Worm (Caenorhabditis elegans) whole organism, L4 larva: ENCODE measurements around the gene W06A7.2.

ENCODE experiments used
- F49E8.2 ChIP-seq: sonication (generic microtip); optimal IDR thresholded peaks from 2 replicates; lab custom pipeline; 2016; ENCODE audit warnings: missing compliant biosample characterization, mild to moderate bottlenecking, missing genetic modification characterization, borderline replicate concordance
- T26A8.4 ChIP-seq: fragments of 200-800 bp; sonication (Bioruptor generic); IDR thresholded peaks from 2 replicates; pipeline ENCODE4 v1.3.6; 2022; ENCODE audit warnings: missing genetic modification characterization, missing compliant biosample characterization
- Y48G9A.11 ChIP-seq: fragments of 200-800 bp; sonication (Bioruptor generic); IDR thresholded peaks from 2 replicates; pipeline ENCODE4 v1.3.6; 2022; ENCODE audit warnings: missing genetic modification reagents, missing genetic modification characterization, missing compliant biosample characterization
- Y75B8A.6 ChIP-seq: fragments of 200-800 bp; sonication (Bioruptor generic); IDR thresholded peaks from 2 replicates; pipeline ENCODE4 v1.3.6; 2022; ENCODE audit warnings: missing genetic modification reagents, missing genetic modification characterization, missing compliant biosample characterization
- aha-1 ChIP-seq: fragments of 150-350 bp; peaks from one replicate; lab custom pipeline; 2014; ENCODE audit warnings: missing biosample characterization, missing genetic modification characterization
- aly-2 ChIP-seq: sonication (generic microtip); optimal IDR thresholded peaks from 2 replicates; lab custom pipeline; 2018; ENCODE audit warnings: missing biosample characterization, missing genetic modification characterization
- attf-4 ChIP-seq: sonication (generic microtip); optimal IDR thresholded peaks from 3 replicates; lab custom pipeline; 2017; ENCODE audit warnings: missing biosample characterization, missing genetic modification characterization
- ceh-20 ChIP-seq: fragments of 200-800 bp; sonication (Bioruptor generic); IDR thresholded peaks from 2 replicates; pipeline ENCODE4 v1.3.6; 2022; ENCODE audit warnings: missing genetic modification reagents, missing genetic modification characterization, missing compliant biosample characterization
- ceh-28 ChIP-seq: fragments of 150-350 bp; optimal IDR thresholded peaks from 2 replicates; lab custom pipeline; 2014; ENCODE audit warnings: missing biosample characterization, missing genetic modification reagents, missing genetic modification characterization
- ceh-32 ChIP-seq: sonication (generic microtip); optimal IDR thresholded peaks from 2 replicates; lab custom pipeline; 2016; ENCODE audit warnings: mild to moderate bottlenecking, missing genetic modification characterization, missing compliant biosample characterization; ENCODE audit not compliant: poor library complexity
- ceh-62 ChIP-seq: sonication (generic microtip); optimal IDR thresholded peaks from 2 replicates; lab custom pipeline; 2017; ENCODE audit warnings: missing biosample characterization, missing genetic modification characterization
- ceh-82 ChIP-seq: sonication (generic microtip); optimal IDR thresholded peaks from 2 replicates; lab custom pipeline; 2017; ENCODE audit warnings: missing biosample characterization, missing genetic modification characterization
- cey-2 ChIP-seq: sonication (generic microtip); optimal IDR thresholded peaks from 3 replicates; lab custom pipeline; 2017; ENCODE audit warnings: missing genetic modification characterization, mild to moderate bottlenecking, missing compliant biosample characterization, antibody characterized with exemption, borderline replicate concordance; ENCODE audit not compliant: insufficient read depth
- daf-12 ChIP-seq: fragments of 150-350 bp; optimal IDR thresholded peaks from 2 replicates; lab custom pipeline; 2014; ENCODE audit warnings: missing biosample characterization, missing genetic modification reagents, missing genetic modification characterization
- daf-16 ChIP-seq, 3 experiments: sonication (generic microtip); optimal IDR thresholded peaks; 2 replicates each; lab custom pipeline; 2016 to 2017; ENCODE audit warnings: missing genetic modification characterization in 3 of 3, missing genetic modification reagents in 3 of 3, mild to moderate bottlenecking in 2 of 3, missing compliant biosample characterization in 2 of 3, missing biosample characterization in 1 of 3, moderate library complexity in 1 of 3
- daf-19 ChIP-seq: fragments of 200-800 bp; sonication (Bioruptor generic); conservative IDR thresholded peaks from 2 replicates; pipeline ENCODE4 v1.3.6; 2022; ENCODE audit warnings: missing genetic modification characterization, missing compliant biosample characterization
- daf-8 ChIP-seq: fragments of 200-800 bp; sonication (Bioruptor generic); IDR thresholded peaks from 2 replicates; pipeline ENCODE4 v1.3.6; 2022; ENCODE audit warnings: missing genetic modification characterization, missing compliant biosample characterization
- dmd-8 ChIP-seq: fragments of 200-800 bp; sonication (Bioruptor generic); IDR thresholded peaks from 2 replicates; pipeline ENCODE4 v1.3.6; 2022; ENCODE audit warnings: missing genetic modification characterization, missing compliant biosample characterization
- dmd-9 ChIP-seq: fragments of 200-800 bp; sonication (Bioruptor generic); IDR thresholded peaks from 2 replicates; pipeline ENCODE4 v1.3.6; 2022; ENCODE audit warnings: missing genetic modification reagents, missing genetic modification characterization, missing compliant biosample characterization
- dve-1 ChIP-seq: sonication (generic microtip); optimal IDR thresholded peaks from 2 replicates; lab custom pipeline; 2017; ENCODE audit warnings: antibody characterized with exemption, mild to moderate bottlenecking, missing genetic modification characterization, missing compliant biosample characterization; ENCODE audit not compliant: insufficient read depth
- gei-8 ChIP-seq: fragments of 200-800 bp; sonication (Bioruptor generic); optimal IDR thresholded peaks from 2 replicates; lab custom pipeline; 2018; ENCODE audit warnings: mild to moderate bottlenecking, missing genetic modification characterization, missing compliant biosample characterization
- hif-1 ChIP-seq, 2 experiments: sonication (generic microtip); optimal IDR thresholded peaks; 2 replicates each; lab custom pipeline; 2016 to 2017; ENCODE audit warnings: missing compliant biosample characterization in 2 of 2, missing genetic modification characterization in 2 of 2, missing genetic modification reagents in 2 of 2, missing genotype in 2 of 2, mild to moderate bottlenecking in 1 of 2
- hmg-1.1 ChIP-seq: fragments of 200-800 bp; sonication (Bioruptor generic); IDR thresholded peaks from 2 replicates; pipeline ENCODE4 v1.3.6; 2022; ENCODE audit warnings: missing genetic modification reagents, missing genetic modification characterization, missing compliant biosample characterization
- jun-1 ChIP-seq: fragments of 150-350 bp; optimal IDR thresholded peaks from 2 replicates; lab custom pipeline; 2014; ENCODE audit warnings: missing biosample characterization, missing genetic modification reagents, missing genetic modification characterization
- lin-15B ChIP-seq: fragments of 150-350 bp; sonication (generic microtip); optimal IDR thresholded peaks from 3 replicates; lab custom pipeline; 2014; ENCODE audit warnings: missing biosample characterization, missing genetic modification characterization
- lin-29 ChIP-seq: fragments of 200-800 bp; sonication (Bioruptor generic); IDR thresholded peaks from 2 replicates; pipeline ENCODE4 v1.3.6; 2022; ENCODE audit warnings: missing genetic modification reagents, missing genetic modification characterization, missing compliant biosample characterization
- lin-38 ChIP-seq: fragments of 200-800 bp; sonication (Bioruptor generic); IDR thresholded peaks from 2 replicates; pipeline ENCODE4 v1.3.6; 2022; ENCODE audit warnings: missing genetic modification reagents, missing genetic modification characterization, missing compliant biosample characterization
- lin-39 ChIP-seq: fragments of 150-350 bp; optimal IDR thresholded peaks from 2 replicates; lab custom pipeline; 2014; ENCODE audit warnings: missing biosample characterization, missing genetic modification reagents, missing genetic modification characterization
- lsy-2 ChIP-seq, 2 experiments: fragments of 150-350 bp in 1 of 2; sonication (generic microtip) in 1 of 2; optimal IDR thresholded peaks; 2 replicates each; lab custom pipeline; 2014 to 2017; ENCODE audit warnings: missing biosample characterization in 2 of 2, missing genetic modification characterization in 2 of 2
- madf-5 ChIP-seq, 2 experiments: fragments of 200-800 bp; sonication (Bioruptor generic); IDR thresholded peaks; 2 replicates each; pipeline ENCODE4 v1.3.6; 2022; ENCODE audit warnings: missing compliant biosample characterization in 2 of 2, missing genetic modification characterization in 2 of 2
- mep-1 ChIP-seq: fragments of 150-350 bp; sonication (generic microtip); optimal IDR thresholded peaks from 3 replicates; lab custom pipeline; 2014; ENCODE audit warnings: missing biosample characterization, missing genetic modification characterization
- mes-2 ChIP-seq: sonication (generic microtip); optimal IDR thresholded peaks from 2 replicates; lab custom pipeline; 2016; ENCODE audit warnings: missing genotype, mild to moderate bottlenecking, missing genetic modification characterization, missing compliant biosample characterization; ENCODE audit not compliant: poor library complexity, severe bottlenecking
- mxl-2 ChIP-seq: fragments of 200-800 bp; sonication (Bioruptor generic); conservative IDR thresholded peaks from 2 replicates; pipeline ENCODE4 v1.3.6; 2022; ENCODE audit warnings: missing genetic modification reagents, missing genetic modification characterization, missing compliant biosample characterization
- nhr-10 ChIP-seq: fragments of 150-350 bp; optimal IDR thresholded peaks from 2 replicates; lab custom pipeline; 2014; ENCODE audit warnings: missing biosample characterization, missing genetic modification characterization
- nhr-11 ChIP-seq: fragments of 150-350 bp; optimal IDR thresholded peaks from 2 replicates; lab custom pipeline; 2014; ENCODE audit warnings: missing biosample characterization, missing genetic modification characterization
- nhr-25 ChIP-seq: sonication (generic microtip); optimal IDR thresholded peaks from 2 replicates; lab custom pipeline; 2017; ENCODE audit warnings: missing genetic modification characterization, mild to moderate bottlenecking, missing compliant biosample characterization, antibody characterized with exemption, moderate library complexity, borderline replicate concordance; ENCODE audit not compliant: insufficient read depth
- nhr-48 ChIP-seq: sonication (generic microtip); optimal IDR thresholded peaks from 2 replicates; lab custom pipeline; 2016; ENCODE audit warnings: mild to moderate bottlenecking, missing genetic modification characterization, missing compliant biosample characterization
- nhr-6 ChIP-seq: fragments of 150-350 bp; optimal IDR thresholded peaks from 2 replicates; lab custom pipeline; 2014; ENCODE audit warnings: missing biosample characterization, missing genetic modification characterization
- nhr-76 ChIP-seq: fragments of 150-350 bp; optimal IDR thresholded peaks from 2 replicates; lab custom pipeline; 2014; ENCODE audit warnings: missing biosample characterization, missing genetic modification characterization
- pha-4 ChIP-seq, 2 experiments: fragments of 150-350 bp in 1 of 2; fragments of 200-800 bp in 1 of 2; sonication (Bioruptor generic) in 1 of 2; IDR thresholded peaks in 1 of 2; optimal IDR thresholded peaks in 1 of 2; 2 replicates each; pipeline versions ENCODE4 v1.3.6 to Lab custom; 2014 to 2022; ENCODE audit warnings: missing genetic modification characterization in 2 of 2, missing genetic modification reagents in 2 of 2, missing biosample characterization in 1 of 2, missing compliant biosample characterization in 1 of 2
- sdz-12 ChIP-seq: fragments of 200-800 bp; sonication (Bioruptor generic); optimal IDR thresholded peaks from 2 replicates; lab custom pipeline; 2018; ENCODE audit warnings: mild to moderate bottlenecking, missing genetic modification characterization, missing compliant biosample characterization
- set-16 ChIP-seq: fragments of 200-800 bp; sonication (Bioruptor generic); IDR thresholded peaks from 2 replicates; pipeline ENCODE4 v1.3.6; 2022; ENCODE audit warnings: missing genetic modification reagents, missing genetic modification characterization, missing compliant biosample characterization
- skn-1 ChIP-seq: fragments of 150-350 bp; optimal IDR thresholded peaks from 2 replicates; lab custom pipeline; 2014; ENCODE audit warnings: missing biosample characterization, missing genetic modification characterization
- snpc-1.2 ChIP-seq: fragments of 200-800 bp; sonication (Bioruptor generic); IDR thresholded peaks from 2 replicates; pipeline ENCODE4 v1.3.6; 2022; ENCODE audit warnings: missing genetic modification reagents, missing genetic modification characterization, missing compliant biosample characterization
- tag-97 ChIP-seq: fragments of 200-800 bp; sonication (Bioruptor generic); IDR thresholded peaks from 2 replicates; pipeline ENCODE4 v1.3.6; 2022; ENCODE audit warnings: missing genetic modification characterization, missing compliant biosample characterization
- unc-39 ChIP-seq: sonication (generic microtip); optimal IDR thresholded peaks from 2 replicates; lab custom pipeline; 2017; ENCODE audit warnings: missing biosample characterization, missing genetic modification characterization
- unc-62 ChIP-seq, 3 experiments: fragments of 150-350 bp in 1 of 3; sonication (generic microtip); optimal IDR thresholded peaks in 2 of 3; peaks in 1 of 3; 1 replicate in 1 of 3; 2 replicates in 2 of 3; lab custom pipeline; 2014 to 2017; ENCODE audit warnings: missing biosample characterization in 3 of 3, missing genetic modification characterization in 3 of 3, missing genetic modification reagents in 3 of 3, missing genotype in 1 of 3
- vab-7 ChIP-seq: fragments of 200-800 bp; sonication (Bioruptor generic); IDR thresholded peaks from 2 replicates; pipeline ENCODE4 v1.3.6; 2022; ENCODE audit warnings: missing genetic modification reagents, missing genetic modification characterization, missing compliant biosample characterization
- zip-2 ChIP-seq: fragments of 150-350 bp; optimal IDR thresholded peaks from 2 replicates; lab custom pipeline; 2014; ENCODE audit warnings: missing biosample characterization, missing genetic modification characterization

The W06A7.2 gene

ce11 chrV:14849628-14850027 lies 28.0 kb downstream of the W06A7.2 start (continued):
- TF ChIP-seq ceh-62 (no peak), ceh-20 (GFP tag; lab: Robert Waterston, UW) (peak; percentile 82), jun-1 (peak; percentile 46), aha-1 (tag; lab: Kevin White, UChicago) (peak; percentile 99), nhr-48 (peak; percentile 85), dmd-9 (GFP tag; lab: Robert Waterston, UW) (no peak), lsy-2 (tag; optimal IDR thresholded peaks at IDR 0.05; lab: Kevin White, UChicago) (peak in 1 of 2 experiments; percentile 75), attf-4 (tag; lab: Kevin White, UChicago) (no peak), daf-8 (GFP tag; lab: Robert Waterston, UW) (no peak), hif-1 (tag; optimal IDR thresholded peaks at IDR 0.05; lab: Kevin White, UChicago) (peak in 1 of 2 experiments; percentile 61), snpc-1.2 (GFP tag; lab: Robert Waterston, UW) (no peak), unc-62 (GFP tag; optimal IDR thresholded peaks at IDR 0.05 in 1 of 2; lab: Kevin White, UChicago) (peak in 1 of 2 experiments; percentile 98), unc-62 (tag; optimal IDR thresholded peaks at IDR 0.05; lab: Kevin White, UChicago) (peak; percentile 23), daf-12 (no peak), T26A8.4 (GFP tag; lab: Robert Waterston, UW) (peak; percentile 33; the same call in 1 of the 2 replicates), dve-1 (tag; lab: Kevin White, UChicago) (peak; percentile 91), hmg-1.1 (GFP tag; lab: Robert Waterston, UW) (peak; percentile 75), mxl-2 (GFP tag; lab: Robert Waterston, UW) (0 out of 2 replicates have a peak, but pooled peaks have one; percentile 34), set-16 (GFP tag; lab: Robert Waterston, UW) (peak; percentile 11; the same call in 1 of the 2 replicates), nhr-6 (tag; lab: Kevin White, UChicago) (peak; percentile 24), skn-1 (no peak), daf-16 (GFP tag; optimal IDR thresholded peaks at IDR 0.05; lab: Kevin White, UChicago) (no peak), daf-16 (tag; optimal IDR thresholded peaks at IDR 0.05; lab: Kevin White, UChicago) (peak; percentile 74), nhr-10 (no peak), Y75B8A.6 (GFP tag; lab: Robert Waterston, UW) (no peak; the same call in 1 of the 2 replicates), pha-4 (GFP tag; IDR thresholded peaks at IDR 0.05; lab: Robert Waterston, UW) (no peak), pha-4 (tag; optimal IDR thresholded peaks at IDR 0.05; lab: Kevin White, UChicago) (peak; percentile 67), tag-97 (GFP tag; lab: Robert Waterston, UW) (no peak), dmd-8 (GFP tag; lab: Robert Waterston, UW) (no peak), Y48G9A.11 (GFP tag; lab: Robert Waterston, UW) (no peak), lin-29 (GFP tag; lab: Robert Waterston, UW) (no peak), nhr-11 (tag; lab: Kevin White, UChicago) (peak; percentile 65), lin-38 (GFP tag; lab: Robert Waterston, UW) (0 out of 2 replicates have a peak, but pooled peaks have one; percentile 18), mes-2 (tag; lab: Kevin White, UChicago) (peak; percentile 45), lin-15B (no peak), lin-39 (tag; lab: Kevin White, UChicago) (no peak), unc-39 (no peak), sdz-12 (GFP tag; lab: Kevin White, UChicago) (peak; percentile 4), zip-2 (tag; lab: Kevin White, UChicago) (no peak), ceh-32 (tag; lab: Kevin White, UChicago) (no peak), mep-1 (peak; percentile 83), F49E8.2 (tag; lab: Kevin White, UChicago) (no peak), ceh-82 (tag; lab: Kevin White, UChicago) (no peak), ceh-28 (tag; lab: Kevin White, UChicago) (no peak), madf-5 (GFP tag; IDR thresholded peaks at IDR 0.05; lab: Robert Waterston, UW) (no peak), daf-19 (GFP tag; lab: Robert Waterston, UW) (no peak), aly-2 (tag; lab: Kevin White, UChicago) (no peak), cey-2 (tag; lab: Kevin White, UChicago) (peak; percentile 87), nhr-25 (tag; lab: Kevin White, UChicago) (no peak), vab-7 (GFP tag; lab: Robert Waterston, UW) (0 out of 2 replicates have a peak, but pooled peaks have one; percentile 4), gei-8 (GFP tag; lab: Kevin White, UChicago) (no peak), nhr-76 (no peak)
